Worm (Caenorhabditis elegans) whole organism, L2 larva: ENCODE data around the gene tam-1.

Experiments
- snpc-4 ChIP-seq: fragments of 150-350 bp; optimal IDR thresholded peaks from 2 replicates; lab custom pipeline; 2014; ENCODE audit warnings: missing biosample characterization, missing genetic modification characterization
- ztf-11 ChIP-seq: sonication (generic microtip); optimal IDR thresholded peaks from 2 replicates; lab custom pipeline; 2017; ENCODE audit warnings: missing biosample characterization, missing genetic modification characterization

- TF ChIP-seq ztf-11 (tag; lab: Kevin White, UChicago) (no peak), snpc-4 (tag; lab: Kevin White, UChicago) (no peak)
Observed at ce11 chrV:4926371-4926770, 36.5 kb downstream of the tam-1 start, which contains the start of gene srh-21.
